Worm (Caenorhabditis elegans): Measurements from ENCODE around the gene scrm-5.
"Not testable (repeated sequence)": the region's sequence is repeated elsewhere in the genome, so short reads cannot be mapped to it uniquely, and the experiment has no call there.

scrm-5 gene

DNA sequence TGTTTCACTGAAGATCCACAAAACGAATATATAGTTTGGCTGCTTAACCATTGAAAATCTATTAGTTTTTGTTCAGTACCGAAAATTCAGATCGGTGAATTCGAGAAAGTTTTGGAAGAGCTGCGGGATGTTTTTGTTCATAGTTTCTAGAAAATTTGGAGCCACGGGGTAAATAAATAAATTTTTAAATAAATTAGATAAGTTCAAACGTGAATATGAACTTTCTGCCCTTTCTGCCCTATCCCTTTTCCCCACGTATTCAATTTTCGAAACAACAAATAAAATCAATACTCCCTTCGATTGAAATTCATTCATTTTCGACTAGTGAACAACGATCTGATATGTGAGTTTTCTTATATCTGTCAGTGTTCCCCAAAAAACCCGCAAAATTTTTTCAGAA, at the start of gene scrm-5:
TSS of gene scrm-5 (plus strand) at position 301 of the 400 bp plus-strand sequence.
- TF ChIP-seq B0310.2 (tag; optimal IDR thresholded peaks at IDR 0.05) (no peak), ceh-13 (GFP tag; optimal IDR thresholded peaks at IDR 0.05) (no peak), pes-1 (GFP tag; IDR thresholded peaks at IDR 0.05) (no peak), sea-1 (GFP tag; conservative IDR thresholded peaks at IDR 0.05) (no peak), scrt-1 (GFP tag; IDR thresholded peaks at IDR 0.05) (no peak), tra-4 (tag; optimal IDR thresholded peaks at IDR 0.05) (no peak), hmbx-1 (tag; optimal IDR thresholded peaks at IDR 0.05) (no peak), ets-7 (tag; optimal IDR thresholded peaks at IDR 0.05) (no peak), ceh-36 (tag; optimal IDR thresholded peaks at IDR 0.05) (no peak), F13C5.2 (tag; optimal IDR thresholded peaks at IDR 0.05) (no peak), hnd-1 (tag; optimal IDR thresholded peaks at IDR 0.05) (no peak)

DNA sequence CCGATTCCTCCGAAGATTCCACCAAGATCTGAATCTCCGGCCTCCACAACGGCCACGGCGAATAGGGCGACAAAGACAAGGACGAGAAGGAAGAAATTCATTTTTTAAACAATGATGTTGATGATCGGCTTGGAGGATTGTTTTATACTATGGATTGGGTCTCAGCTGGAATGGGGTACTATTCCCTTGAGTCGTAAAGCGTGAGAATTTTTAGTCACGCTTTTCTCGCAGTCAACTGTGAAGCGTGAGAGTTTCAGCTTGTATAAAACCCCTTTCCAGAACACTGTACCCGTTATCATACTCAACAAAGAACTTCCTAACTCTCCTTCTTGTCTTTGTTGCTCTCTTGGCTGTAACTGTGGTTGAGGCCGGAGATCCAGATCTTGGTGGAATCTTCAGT, 47.7 kb upstream of the scrm-5 start, which contains the start of gene F49F1.15:
TSS of gene F49F1.15 (minus strand) at position 101 of the 400 bp plus-strand sequence.
- TF ChIP-seq ceh-13 (GFP tag; optimal IDR thresholded peaks at IDR 0.05) (no peak), tbx-11 (GFP tag; IDR thresholded peaks at IDR 0.05) (no peak), hnd-1 (tag; optimal IDR thresholded peaks at IDR 0.05) (no peak)

DNA sequence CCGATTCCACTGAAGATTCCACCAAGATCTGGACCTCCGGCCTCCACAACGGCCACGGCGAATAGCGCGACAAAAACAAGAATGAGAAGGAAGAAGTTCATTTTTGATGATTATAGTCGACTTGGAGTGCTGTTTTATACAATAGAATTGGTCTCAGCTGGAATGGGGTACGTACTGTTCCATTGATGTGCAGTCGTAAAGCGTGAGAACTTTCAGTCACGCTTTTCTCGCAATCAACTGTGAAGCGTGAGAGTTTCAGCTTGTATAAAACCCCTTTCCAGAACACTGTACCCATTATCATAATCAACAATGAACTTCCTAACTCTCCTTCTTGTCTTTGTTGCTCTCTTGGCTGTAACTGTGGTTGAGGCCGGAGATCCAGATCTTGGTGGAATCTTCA, 46.6 kb upstream of the scrm-5 start, which contains the start of the genes F49F1.4 and F49F1.2:
TSS of gene F49F1.4 (minus strand) at position 101 of the 400 bp plus-strand sequence.
TSS of gene F49F1.2 (plus strand) at position 310 of the 400 bp plus-strand sequence.
- no peak for TF ChIP-seq tbx-11 (GFP tag; IDR thresholded peaks at IDR 0.05)
- no peak for TF ChIP-seq scrt-1 (GFP tag; IDR thresholded peaks at IDR 0.05)
- no peak for TF ChIP-seq flt-1 (GFP tag; IDR thresholded peaks at IDR 0.05)
- TF ChIP-seq hmg-4 (GFP tag; optimal IDR thresholded peaks at IDR 0.05), result no peak
- TF ChIP-seq pes-1 (GFP tag; IDR thresholded peaks at IDR 0.05), result no peak
- no peak for TF ChIP-seq ceh-36 (tag; optimal IDR thresholded peaks at IDR 0.05)

DNA sequence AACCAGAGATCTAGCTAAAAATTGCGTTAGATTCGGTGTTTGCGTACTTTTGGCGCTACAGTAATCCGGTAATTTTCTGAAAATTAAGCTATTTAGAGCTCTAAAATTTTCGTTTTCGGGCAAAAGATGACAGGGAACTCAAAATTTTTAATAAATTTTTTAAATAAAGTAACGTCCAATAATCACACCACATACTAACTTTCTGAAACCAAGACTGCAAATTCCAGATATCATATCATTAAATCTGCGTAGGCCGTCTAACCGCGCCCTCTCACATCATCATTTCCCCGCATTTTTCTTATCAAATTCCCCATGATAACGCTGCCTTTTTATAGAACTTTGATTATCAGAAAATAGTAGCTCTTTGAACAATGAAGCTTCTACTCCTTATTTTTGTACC, 44.8 kb upstream of the scrm-5 start, which contains the start of gene drd-50:
TSS of gene drd-50 (plus strand) at position 301 of the 400 bp plus-strand sequence.
- no peak for TF ChIP-seq flt-1 (GFP tag; IDR thresholded peaks at IDR 0.05)
- no peak for TF ChIP-seq aly-1 (tag; optimal IDR thresholded peaks at IDR 0.05)
- TF ChIP-seq hmg-4 (GFP tag; optimal IDR thresholded peaks at IDR 0.05), result no peak
- no peak for TF ChIP-seq hnd-1 (tag; optimal IDR thresholded peaks at IDR 0.05)

DNA sequence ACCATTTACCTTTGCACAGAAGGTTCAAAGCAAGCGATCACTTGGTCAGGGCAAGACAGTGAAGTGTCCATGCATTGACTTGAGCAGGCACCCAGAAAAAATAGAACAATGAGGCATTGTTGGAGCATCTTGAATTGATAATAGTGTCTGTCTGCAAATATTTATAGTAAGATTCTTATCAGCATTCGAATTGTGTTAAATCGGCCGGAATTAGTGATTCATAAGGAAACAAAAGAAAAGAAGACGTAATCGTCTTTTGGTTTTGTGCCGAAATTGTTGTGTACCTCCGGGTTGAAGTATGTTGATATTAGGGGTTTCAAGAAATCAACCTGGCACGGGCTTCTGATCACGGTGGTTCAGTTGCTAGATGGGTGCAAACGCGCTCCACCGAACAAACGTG, 42.0 kb upstream of the scrm-5 start, which contains the start of gene F49F1.5:
TSS of gene F49F1.5 (minus strand) at position 153 of the 400 bp plus-strand sequence.
- TF ChIP-seq hmbx-1 (tag; optimal IDR thresholded peaks at IDR 0.05), result no peak
- TF ChIP-seq B0310.2 (tag; optimal IDR thresholded peaks at IDR 0.05), result no peak
- no peak for TF ChIP-seq tbx-37 (GFP tag; conservative IDR thresholded peaks at IDR 0.05)

DNA sequence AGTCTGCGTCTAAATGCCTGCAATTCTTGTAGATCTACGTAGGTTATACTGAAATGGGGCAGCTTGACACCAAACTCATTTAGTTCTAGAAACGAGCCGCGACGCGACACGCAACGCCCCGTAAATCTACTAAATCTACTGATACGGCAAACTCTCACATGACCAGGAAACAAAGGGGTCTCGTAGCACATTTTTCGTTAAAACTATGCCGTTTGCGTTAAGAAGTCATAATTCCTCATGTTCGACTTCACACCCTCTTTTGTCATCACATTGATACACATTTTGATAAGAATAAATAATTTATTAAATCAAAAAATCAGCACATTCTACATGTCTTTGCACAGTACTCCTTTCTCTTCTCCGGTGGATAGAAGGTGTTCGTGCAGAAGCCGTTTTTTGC, 41.2 kb upstream of the scrm-5 start:
- TF ChIP-seq B0310.2 (tag; optimal IDR thresholded peaks at IDR 0.05) (no peak), hmbx-1 (tag; optimal IDR thresholded peaks at IDR 0.05) (no peak), tbx-37 (GFP tag; conservative IDR thresholded peaks at IDR 0.05) (no peak), hmg-4 (GFP tag; optimal IDR thresholded peaks at IDR 0.05) (no peak), scrt-1 (GFP tag; IDR thresholded peaks at IDR 0.05) (no peak), ama-1 (optimal IDR thresholded peaks at IDR 0.05) (no peak), pes-1 (GFP tag; IDR thresholded peaks at IDR 0.05) (no peak), F13C5.2 (tag; optimal IDR thresholded peaks at IDR 0.05) (no peak), tbx-11 (GFP tag; IDR thresholded peaks at IDR 0.05) (no peak), flt-1 (GFP tag; IDR thresholded peaks at IDR 0.05) (no peak)

DNA sequence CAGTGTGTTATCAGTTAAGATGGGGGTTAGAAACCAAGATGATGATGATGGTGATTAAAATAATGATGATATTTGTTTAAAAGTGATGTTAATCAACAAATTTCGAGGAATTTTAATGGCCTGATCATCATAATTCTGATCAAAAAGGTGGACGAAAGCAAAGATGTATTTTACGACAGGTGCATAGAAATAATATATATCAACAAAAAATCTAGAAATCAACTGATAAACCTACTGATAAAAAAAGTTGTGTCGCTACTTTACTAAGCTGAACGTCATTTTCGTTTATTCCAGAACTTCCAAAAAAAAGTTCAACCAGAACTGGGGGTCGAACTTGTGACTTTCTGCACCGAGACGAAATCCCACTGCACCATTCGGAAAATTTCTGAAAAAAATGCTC, 39.1 kb upstream of the scrm-5 start, which contains the start of gene mul-1:
TSS of gene mul-1 (minus strand) at position 84 of the 400 bp plus-strand sequence.
- no peak for TF ChIP-seq pes-1 (GFP tag; IDR thresholded peaks at IDR 0.05)
- no peak for TF ChIP-seq B0310.2 (tag; optimal IDR thresholded peaks at IDR 0.05)
- no peak for TF ChIP-seq F13C5.2 (tag; optimal IDR thresholded peaks at IDR 0.05)
- TF ChIP-seq hmg-4 (GFP tag; optimal IDR thresholded peaks at IDR 0.05), result no peak
- TF ChIP-seq hmbx-1 (tag; optimal IDR thresholded peaks at IDR 0.05), result no peak

DNA sequence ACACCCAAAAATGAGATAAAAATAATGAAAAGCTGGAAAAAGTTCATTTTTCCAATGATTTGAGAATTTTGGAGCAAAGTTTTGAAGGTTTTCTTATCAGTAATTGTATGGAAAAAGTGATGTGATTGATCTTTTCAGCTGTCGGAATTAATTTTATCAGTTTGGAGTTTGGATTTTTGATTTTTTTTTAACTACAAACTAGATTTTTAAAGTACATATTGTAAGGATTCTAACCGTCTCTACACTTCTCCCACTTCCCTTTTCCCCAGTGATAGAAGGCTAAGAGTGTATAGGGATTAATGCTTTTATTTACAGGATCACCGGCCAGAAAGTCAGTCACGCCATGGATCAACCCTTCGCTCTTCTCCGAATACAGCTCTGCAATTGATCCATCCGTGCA, 36.6 kb upstream of the scrm-5 start, which contains the start of gene F49F1.7:
TSS of gene F49F1.7 (minus strand) at position 101 of the 400 bp plus-strand sequence.
- not testable (repeated sequence) for TF ChIP-seq ceh-36 (tag; optimal IDR thresholded peaks at IDR 0.05); ama-1 (optimal IDR thresholded peaks at IDR 0.05); tbx-11 (GFP tag; IDR thresholded peaks at IDR 0.05)

DNA sequence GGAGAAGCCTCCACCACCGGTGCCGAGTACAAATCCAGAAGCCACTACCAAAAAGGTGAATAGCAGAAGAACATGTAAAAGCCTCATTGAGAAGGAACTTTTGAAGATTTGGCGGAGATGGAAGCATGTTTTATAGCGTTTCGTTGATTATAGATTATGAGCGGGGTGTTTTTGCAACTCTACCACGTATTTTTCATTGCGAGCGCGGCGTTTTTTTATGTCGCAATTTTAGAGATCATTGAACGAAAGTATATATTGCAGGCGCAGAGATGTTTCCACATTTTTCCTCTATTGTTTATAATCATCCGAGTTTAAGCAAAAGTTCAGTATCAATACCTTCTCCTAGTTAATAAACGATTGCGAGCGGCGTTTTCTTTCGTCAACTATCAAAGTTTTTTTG, 26.5 kb upstream of the scrm-5 start, which contains the start of gene F49F1.17:
TSS of gene F49F1.17 (minus strand) at position 101 of the 400 bp plus-strand sequence.
- TF ChIP-seq ama-1 (optimal IDR thresholded peaks at IDR 0.05) (no peak), ets-7 (tag; optimal IDR thresholded peaks at IDR 0.05) (no peak), tbx-37 (GFP tag; conservative IDR thresholded peaks at IDR 0.05) (no peak), hmg-4 (GFP tag; optimal IDR thresholded peaks at IDR 0.05) (no peak), scrt-1 (GFP tag; IDR thresholded peaks at IDR 0.05) (no peak), tbx-11 (GFP tag; IDR thresholded peaks at IDR 0.05) (no peak), B0310.2 (tag; optimal IDR thresholded peaks at IDR 0.05) (no peak), F13C5.2 (tag; optimal IDR thresholded peaks at IDR 0.05) (no peak), pes-1 (GFP tag; IDR thresholded peaks at IDR 0.05) (no peak), ceh-13 (GFP tag; optimal IDR thresholded peaks at IDR 0.05) (no peak), flt-1 (GFP tag; IDR thresholded peaks at IDR 0.05) (no peak), aly-1 (tag; optimal IDR thresholded peaks at IDR 0.05) (no peak), sea-1 (GFP tag; conservative IDR thresholded peaks at IDR 0.05) (no peak), hmbx-1 (tag; optimal IDR thresholded peaks at IDR 0.05) (no peak), hnd-1 (tag; optimal IDR thresholded peaks at IDR 0.05) (no peak), tra-4 (tag; optimal IDR thresholded peaks at IDR 0.05) (no peak)
